Worm (Caenorhabditis elegans) whole organism, L2 larva: ENCODE data around the gene C10E2.2.

Experiments used
- ZK546.5 ChIP-seq: sonication (generic microtip); optimal IDR thresholded peaks from 2 replicates; lab custom pipeline; 2017; ENCODE audit warnings: missing biosample characterization, missing genetic modification characterization
- aly-2 ChIP-seq: fragments of 150-350 bp; optimal IDR thresholded peaks from 2 replicates; lab custom pipeline; 2014; ENCODE audit warnings: missing biosample characterization, missing genetic modification characterization
- ama-1 ChIP-seq: fragments of 150-350 bp; optimal IDR thresholded peaks from 2 replicates; lab custom pipeline; 2018; ENCODE audit warnings: inconsistent platforms
- ceh-82 ChIP-seq: fragments of 150-350 bp; optimal IDR thresholded peaks from 2 replicates; lab custom pipeline; 2014; ENCODE audit warnings: missing biosample characterization, missing genetic modification characterization
- elt-3 ChIP-seq: sonication (generic microtip); optimal IDR thresholded peaks from 2 replicates; lab custom pipeline; 2017; ENCODE audit warnings: missing biosample characterization, missing genetic modification characterization
- fos-1 ChIP-seq: fragments of 150-350 bp; optimal IDR thresholded peaks from 2 replicates; lab custom pipeline; 2014; ENCODE audit warnings: missing biosample characterization, missing genetic modification characterization
- lin-13 ChIP-seq: fragments of 150-350 bp; optimal IDR thresholded peaks from 2 replicates; lab custom pipeline; 2014; ENCODE audit warnings: missing biosample characterization, missing genetic modification reagents, missing genetic modification characterization
- nhr-25 ChIP-seq: fragments of 150-350 bp; sonication (generic microtip); optimal IDR thresholded peaks from 3 replicates; lab custom pipeline; 2014; ENCODE audit warnings: missing biosample characterization, missing genetic modification characterization
- skn-1 ChIP-seq: sonication (generic microtip); optimal IDR thresholded peaks from 2 replicates; lab custom pipeline; 2017; ENCODE audit warnings: missing biosample characterization, missing genetic modification characterization
- unc-39 ChIP-seq: fragments of 150-350 bp; optimal IDR thresholded peaks from 2 replicates; lab custom pipeline; 2014; ENCODE audit warnings: missing biosample characterization, missing genetic modification characterization
- unc-62 ChIP-seq: fragments of 150-350 bp; optimal IDR thresholded peaks from 2 replicates; lab custom pipeline; 2014; ENCODE audit warnings: missing biosample characterization, missing genetic modification reagents, missing genetic modification characterization
- zag-1 ChIP-seq: fragments of 150-350 bp; optimal IDR thresholded peaks from 2 replicates; lab custom pipeline; 2014; ENCODE audit warnings: missing biosample characterization, missing genetic modification characterization
- ztf-11 ChIP-seq: sonication (generic microtip); optimal IDR thresholded peaks from 2 replicates; lab custom pipeline; 2017; ENCODE audit warnings: missing biosample characterization, missing genetic modification characterization

DNA sequence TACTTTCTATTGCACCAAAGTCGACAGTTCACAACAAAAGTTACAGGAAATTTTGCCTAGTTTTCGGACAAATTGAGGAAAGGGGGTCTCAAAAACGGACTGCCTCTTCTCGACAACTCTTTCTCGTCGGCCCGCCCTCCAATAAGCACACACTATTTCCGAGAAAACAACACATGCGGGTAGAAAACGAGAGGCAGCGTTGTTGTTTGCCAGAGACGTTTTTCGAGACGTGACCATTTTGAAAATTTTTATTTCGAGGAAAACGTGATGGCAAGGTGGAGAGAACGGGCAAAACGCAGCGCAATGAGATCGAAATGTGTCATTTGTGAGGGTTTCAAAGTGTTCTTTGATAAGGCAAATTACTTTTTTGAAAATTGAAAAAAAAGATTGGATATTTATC, 48.4 kb downstream of the C10E2.2 start:
- TF ChIP-seq elt-3 (tag; lab: Kevin White, UChicago) = no peak
- TF ChIP-seq nhr-25 (tag; lab: Kevin White, UChicago) = no peak
- TF ChIP-seq ceh-82 (tag; lab: Kevin White, UChicago) = no peak
- TF ChIP-seq skn-1 (tag; lab: Kevin White, UChicago) = no peak
- TF ChIP-seq unc-62 (GFP tag; lab: Kevin White, UChicago) = no peak
- TF ChIP-seq ztf-11 = no peak
- no peak for TF ChIP-seq aly-2 (tag; lab: Kevin White, UChicago)
- TF ChIP-seq zag-1 (tag; lab: Kevin White, UChicago) = no peak
- TF ChIP-seq ZK546.5 = no peak
- TF ChIP-seq fos-1 = no peak
- no peak for TF ChIP-seq ama-1
- no peak for TF ChIP-seq unc-39 (tag; lab: Kevin White, UChicago)
- no peak for TF ChIP-seq lin-13 (GFP tag; lab: Kevin White, UChicago)
